Fruit fly (Drosophila melanogaster) S2 (cell line): Measurements from ENCODE around the gene Mms19.

Experiments
- CG8478 ChIP-seq: fragments of >200 bp; optimal IDR thresholded peaks from 2 replicates; lab custom pipeline; 2018
- CTCF ChIP-seq, 2 experiments: fragments of >200 bp; optimal IDR thresholded peaks; 2 replicates each; lab custom pipeline; 2018

DNA sequence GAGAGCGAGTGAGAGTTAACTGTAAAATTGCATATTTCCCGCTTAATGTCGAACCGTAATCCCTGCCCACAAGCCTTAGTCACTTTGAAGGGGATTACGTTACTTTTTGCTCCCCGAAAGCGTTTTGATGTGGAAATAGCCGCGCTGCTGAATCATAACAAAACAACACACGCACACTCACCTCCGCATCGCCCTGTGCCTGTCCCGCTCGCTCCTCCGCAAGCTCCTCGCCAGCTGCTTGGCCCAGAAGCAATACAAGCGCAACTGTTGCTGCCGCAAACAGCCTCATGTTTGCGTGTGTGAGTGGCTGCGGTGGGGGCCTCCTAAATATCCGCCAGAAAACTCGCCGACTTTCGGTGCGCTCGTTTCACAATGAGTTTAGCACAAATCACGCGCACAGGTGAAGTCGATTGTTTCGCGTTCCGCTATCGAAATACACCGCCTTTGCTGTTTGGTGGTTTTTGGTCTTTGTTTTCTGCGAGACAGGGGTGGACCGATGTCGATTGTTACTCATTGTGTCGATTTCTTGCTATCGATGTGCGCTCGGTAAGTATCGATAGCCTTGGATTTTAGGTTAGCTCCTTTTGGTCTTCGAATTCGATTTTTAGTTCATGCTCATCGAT is 19.0 kb downstream of the Mms19 start, which contains the start of gene CtsF:
- no peak for TF ChIP-seq CTCF (optimal IDR thresholded peaks at IDR 0.05; lab: Kevin White, UChicago)
- no peak for TF ChIP-seq CG8478 (lab: Kevin White, UChicago)
